Fruit fly (Drosophila melanogaster) whole organism, prepupa: ENCODE data around the gene CG14689.
A peak's percentile ranks its signal among the peaks of the same experiment; 100 is the strongest.

Experiments
- Blimp-1 ChIP-seq: fragments of 200-800 bp; sonication (Bioruptor generic); optimal IDR thresholded peaks from 3 replicates; lab custom pipeline; 2017; ENCODE audit warnings: missing biosample characterization, missing genetic modification characterization, mild to moderate bottlenecking, moderate library complexity, missing genetic modification reagents
- CG10669 ChIP-seq: fragments of 200-800 bp; sonication (Bioruptor generic); optimal IDR thresholded peaks from 3 replicates; lab custom pipeline; 2018; ENCODE audit warnings: missing biosample characterization, mild to moderate bottlenecking, missing genetic modification characterization, moderate library complexity
- CG11294 ChIP-seq: fragments of 200-800 bp; sonication (Bioruptor generic); IDR thresholded peaks from 2 replicates; pipeline ENCODE4 v1.3.6; 2022; ENCODE audit warnings: missing biosample characterization, missing genetic modification characterization
- CG11762 ChIP-seq: fragments of 200-800 bp; sonication (Bioruptor generic); optimal IDR thresholded peaks from 3 replicates; lab custom pipeline; 2016; ENCODE audit warnings: missing biosample characterization, missing genetic modification characterization; ENCODE audit not compliant: insufficient read depth
- CG11902 ChIP-seq: fragments of 200-800 bp; sonication (Bioruptor generic); optimal IDR thresholded peaks from 3 replicates; lab custom pipeline; 2016; ENCODE audit warnings: missing biosample characterization, missing genetic modification characterization
- CG15336 ChIP-seq: fragments of 200-800 bp; sonication (Bioruptor generic); IDR thresholded peaks from 2 replicates; pipeline ENCODE4 v1.3.6; 2022; ENCODE audit warnings: missing biosample characterization, missing genetic modification characterization
- CG1621 ChIP-seq: fragments of 200-800 bp; sonication (Bioruptor generic); optimal IDR thresholded peaks from 3 replicates; lab custom pipeline; 2018; ENCODE audit warnings: missing biosample characterization, mild to moderate bottlenecking, missing genetic modification characterization
- CG16779 ChIP-seq: fragments of 200-800 bp; sonication (Bioruptor generic); optimal IDR thresholded peaks from 3 replicates; lab custom pipeline; 2017; ENCODE audit warnings: missing biosample characterization, mild to moderate bottlenecking, missing genetic modification characterization
- CG3032 ChIP-seq: fragments of 200-800 bp; optimal IDR thresholded peaks from 2 replicates; lab custom pipeline; 2019; ENCODE audit warnings: missing biosample characterization, mild to moderate bottlenecking, missing genetic modification characterization, moderate library complexity
- CG31627 ChIP-seq: fragments of 200-800 bp; sonication (Bioruptor generic); optimal IDR thresholded peaks from 3 replicates; lab custom pipeline; 2016; ENCODE audit warnings: missing biosample characterization, missing genetic modification characterization
- CG32006 ChIP-seq: fragments of 200-800 bp; sonication (Bioruptor generic); optimal IDR thresholded peaks from 3 replicates; lab custom pipeline; 2017; ENCODE audit warnings: missing biosample characterization, mild to moderate bottlenecking, missing genetic modification characterization
- CG34406 ChIP-seq: fragments of 200-800 bp; sonication (Bioruptor generic); optimal IDR thresholded peaks from 3 replicates; lab custom pipeline; 2016; ENCODE audit warnings: missing biosample characterization, missing genetic modification characterization
- CG4318 ChIP-seq: fragments of 200-800 bp; sonication (Bioruptor generic); optimal IDR thresholded peaks from 3 replicates; lab custom pipeline; 2017; ENCODE audit warnings: missing biosample characterization, mild to moderate bottlenecking, missing genetic modification characterization
- CG6163 ChIP-seq: fragments of 200-800 bp; sonication (Bioruptor generic); IDR thresholded peaks from 3 replicates; pipeline ENCODE4 v1.3.6; 2022; ENCODE audit warnings: missing biosample characterization, missing genetic modification characterization
- CG6276 ChIP-seq: fragments of 200-800 bp; sonication (Bioruptor generic); optimal IDR thresholded peaks from 2 replicates; lab custom pipeline; 2017; ENCODE audit warnings: missing biosample characterization, mild to moderate bottlenecking, missing genetic modification characterization
- CG6808 ChIP-seq: fragments of 200-800 bp; sonication (Bioruptor generic); optimal IDR thresholded peaks from 3 replicates; lab custom pipeline; 2017; ENCODE audit warnings: missing biosample characterization, missing genetic modification characterization, mild to moderate bottlenecking, moderate library complexity, missing genetic modification reagents
- CG6854 ChIP-seq: fragments of 200-800 bp; sonication (Bioruptor generic); optimal IDR thresholded peaks from 2 replicates; lab custom pipeline; 2017; ENCODE audit warnings: missing biosample characterization, mild to moderate bottlenecking, missing genetic modification characterization
- CG8319 ChIP-seq: fragments of 200-800 bp; sonication (Bioruptor generic); optimal IDR thresholded peaks from 3 replicates; lab custom pipeline; 2016; ENCODE audit warnings: missing biosample characterization, missing genetic modification characterization
- CG9139 ChIP-seq: fragments of 200-800 bp; sonication (Bioruptor generic); optimal IDR thresholded peaks from 3 replicates; lab custom pipeline; 2017; ENCODE audit warnings: missing biosample characterization, mild to moderate bottlenecking, missing genetic modification characterization
- Eip75B ChIP-seq: fragments of 200-800 bp; sonication (Bioruptor generic); optimal IDR thresholded peaks from 3 replicates; lab custom pipeline; 2016; ENCODE audit warnings: missing biosample characterization, missing genetic modification characterization
- Eip78C ChIP-seq: fragments of 200-800 bp; sonication (Bioruptor generic); peaks from one replicate; lab custom pipeline; 2016; ENCODE audit warnings: missing biosample characterization, missing genetic modification characterization
- Eip93F ChIP-seq: fragments of 200-800 bp; sonication (Bioruptor generic); optimal IDR thresholded peaks from 2 replicates; lab custom pipeline; 2016; ENCODE audit warnings: missing biosample characterization, mild to moderate bottlenecking, missing genetic modification characterization
- Ets21C ChIP-seq: fragments of 200-800 bp; sonication (Bioruptor generic); optimal IDR thresholded peaks from 3 replicates; lab custom pipeline; 2016; ENCODE audit warnings: missing biosample characterization, missing genetic modification characterization
- Hr38 ChIP-seq: sonication (Bioruptor generic); optimal IDR thresholded peaks from 2 replicates; lab custom pipeline; 2016; ENCODE audit warnings: missing biosample characterization, missing genetic modification characterization
- Hr4 ChIP-seq: fragments of 200-800 bp; sonication (Bioruptor generic); optimal IDR thresholded peaks from 3 replicates; lab custom pipeline; 2016; ENCODE audit warnings: missing biosample characterization, missing genetic modification characterization
- Lpt ChIP-seq: fragments of 200-800 bp; sonication (Bioruptor generic); optimal IDR thresholded peaks from 3 replicates; lab custom pipeline; 2016; ENCODE audit warnings: missing biosample characterization, missing genetic modification characterization
- Met ChIP-seq: fragments of 200-800 bp; sonication (Bioruptor generic); optimal IDR thresholded peaks from 3 replicates; lab custom pipeline; 2016; ENCODE audit warnings: missing biosample characterization, missing genetic modification characterization
- OdsH ChIP-seq: fragments of 200-800 bp; sonication (Bioruptor generic); optimal IDR thresholded peaks from 3 replicates; lab custom pipeline; 2016; ENCODE audit warnings: missing biosample characterization, missing genetic modification characterization
- Smox ChIP-seq: fragments of 200-800 bp; sonication (Bioruptor generic); optimal IDR thresholded peaks from 3 replicates; lab custom pipeline; 2016; ENCODE audit warnings: missing biosample characterization, missing genetic modification characterization
- Sox102F ChIP-seq: fragments of 200-800 bp; sonication (Bioruptor generic); optimal IDR thresholded peaks from 2 replicates; lab custom pipeline; 2016; ENCODE audit warnings: missing biosample characterization, mild to moderate bottlenecking, missing genetic modification characterization
- Sox14 ChIP-seq: fragments of 200-800 bp; sonication (Bioruptor generic); optimal IDR thresholded peaks from 3 replicates; lab custom pipeline; 2016; ENCODE audit warnings: missing biosample characterization, missing genetic modification characterization
- Sox15 ChIP-seq: fragments of 200-800 bp; sonication (Bioruptor generic); optimal IDR thresholded peaks from 3 replicates; lab custom pipeline; 2016; ENCODE audit warnings: missing biosample characterization, missing genetic modification characterization
- achi ChIP-seq: fragments of 200-800 bp; sonication (Bioruptor generic); optimal IDR thresholded peaks from 3 replicates; lab custom pipeline; 2016; ENCODE audit warnings: missing biosample characterization, missing genetic modification characterization
- acj6 ChIP-seq: fragments of 200-800 bp; sonication (Bioruptor generic); optimal IDR thresholded peaks from 3 replicates; lab custom pipeline; 2016; ENCODE audit warnings: missing biosample characterization, missing genetic modification characterization
- dac ChIP-seq: fragments of 200-800 bp; sonication (Bioruptor generic); optimal IDR thresholded peaks from 2 replicates; lab custom pipeline; 2017; ENCODE audit warnings: missing biosample characterization, mild to moderate bottlenecking, missing genetic modification characterization
- eg ChIP-seq: fragments of 200-800 bp; sonication (Bioruptor generic); IDR thresholded peaks from 3 replicates; pipeline ENCODE4 v1.3.6; 2022; ENCODE audit warnings: missing biosample characterization, missing genetic modification characterization
- esn ChIP-seq: fragments of 200-800 bp; sonication (Bioruptor generic); optimal IDR thresholded peaks from 2 replicates; lab custom pipeline; 2016; ENCODE audit warnings: missing biosample characterization, mild to moderate bottlenecking, missing genetic modification characterization, moderate library complexity
- fd59A ChIP-seq: fragments of 200-800 bp; sonication (Bioruptor generic); optimal IDR thresholded peaks from 2 replicates; lab custom pipeline; 2017; ENCODE audit warnings: missing biosample characterization, mild to moderate bottlenecking, missing genetic modification characterization, missing genetic modification reagents
- fd85E ChIP-seq: fragments of 200-800 bp; sonication (Bioruptor generic); optimal IDR thresholded peaks from 3 replicates; lab custom pipeline; 2016; ENCODE audit warnings: missing biosample characterization, missing genetic modification characterization
- fkh ChIP-seq: fragments of 200-800 bp; sonication (Bioruptor generic); optimal IDR thresholded peaks from 3 replicates; lab custom pipeline; 2017; ENCODE audit warnings: missing biosample characterization, mild to moderate bottlenecking, missing genetic modification characterization, moderate library complexity
- net ChIP-seq: fragments of 200-800 bp; sonication (Bioruptor generic); optimal IDR thresholded peaks from 3 replicates; lab custom pipeline; 2016; ENCODE audit warnings: missing biosample characterization, missing genetic modification characterization
- pdm3 ChIP-seq: fragments of 200-800 bp; sonication (Bioruptor generic); optimal IDR thresholded peaks from 3 replicates; lab custom pipeline; 2016; ENCODE audit warnings: missing biosample characterization, missing genetic modification characterization
- salr ChIP-seq, 2 experiments: fragments of 200-800 bp; sonication (Bioruptor generic); optimal IDR thresholded peaks; 3 replicates each; lab custom pipeline; 2016 to 2018; ENCODE audit warnings: missing biosample characterization in 2 of 2, missing genetic modification characterization in 2 of 2, mild to moderate bottlenecking in 1 of 2
- spab ChIP-seq: fragments of 200-800 bp; sonication (Bioruptor generic); optimal IDR thresholded peaks from 2 replicates; lab custom pipeline; 2017; ENCODE audit warnings: missing biosample characterization, mild to moderate bottlenecking, missing genetic modification characterization, missing genetic modification reagents
- ss ChIP-seq, 2 experiments: fragments of 200-800 bp; sonication (Bioruptor generic); optimal IDR thresholded peaks; 2 replicates in 1 of 2; 3 replicates in 1 of 2; lab custom pipeline; 2017 to 2018; ENCODE audit warnings: mild to moderate bottlenecking in 2 of 2, missing biosample characterization in 2 of 2, missing genetic modification characterization in 2 of 2, moderate library complexity in 1 of 2
- svp ChIP-seq: fragments of 200-800 bp; sonication (Bioruptor generic); peaks from one replicate; lab custom pipeline; 2016; ENCODE audit warnings: missing biosample characterization, missing genetic modification characterization
- topi ChIP-seq: fragments of 200-800 bp; sonication (Bioruptor generic); optimal IDR thresholded peaks from 3 replicates; lab custom pipeline; 2016; ENCODE audit warnings: missing biosample characterization, missing genetic modification characterization
- vri ChIP-seq: fragments of 200-800 bp; sonication (Bioruptor generic); optimal IDR thresholded peaks from 3 replicates; lab custom pipeline; 2016; ENCODE audit warnings: missing biosample characterization, mild to moderate bottlenecking, missing genetic modification characterization

The CG14689 gene

dm6 chr3R:10664942-10665341 lies 46.1 kb downstream of the CG14689 start (continued):
- TF ChIP-seq CG34406 (peak; percentile 34), svp (GFP tag; lab: Kevin White, UChicago) (no peak), Sox15 (GFP tag; lab: Kevin White, UChicago) (no peak), CG11294 (GFP tag; lab: Robert Waterston, UW) (peak; percentile 44; the same call in 1 of the 2 replicates), CG6163 (GFP tag; lab: Robert Waterston, UW) (peak; percentile 84), OdsH (GFP tag; lab: Kevin White, UChicago) (peak; percentile 43), CG32006 (GFP tag; lab: Kevin White, UChicago) (peak; percentile 45), CG9139 (GFP tag; lab: Kevin White, UChicago) (peak; percentile 47), Hr4 (GFP tag; lab: Kevin White, UChicago) (peak; percentile 42), fd85E (GFP tag; lab: Kevin White, UChicago) (no peak)

- TF ChIP-seq topi (peak; percentile 54), Eip75B (GFP tag; lab: Kevin White, UChicago) (peak; percentile 59), Sox102F (GFP tag; lab: Kevin White, UChicago) (peak; percentile 28), CG4318 (GFP tag; lab: Kevin White, UChicago) (no peak), CG9139 (GFP tag; lab: Kevin White, UChicago) (no peak), pdm3 (GFP tag; lab: Kevin White, UChicago) (peak; percentile 43), Eip93F (GFP tag; lab: Kevin White, UChicago) (no peak), achi (GFP tag; lab: Kevin White, UChicago) (peak; percentile 59), CG10669 (GFP tag; lab: Kevin White, UChicago) (peak; percentile 71), CG8319 (GFP tag; lab: Kevin White, UChicago) (peak; percentile 15), fkh (GFP tag; lab: Kevin White, UChicago) (no peak), esn (peak; percentile 70), salr (GFP tag; optimal IDR thresholded peaks at IDR 0.05; lab: Kevin White, UChicago) (peak in 1 of 2 experiments; percentile 29), fd85E (GFP tag; lab: Kevin White, UChicago) (no peak), eg (GFP tag; lab: Robert Waterston, UW) (no peak), Eip78C (GFP tag; lab: Kevin White, UChicago) (peak; percentile 86), CG16779 (tag; lab: Kevin White, UChicago) (no peak), CG11902 (peak; percentile 47), Smox (GFP tag; lab: Kevin White, UChicago) (peak; percentile 56), CG15336 (GFP tag; lab: Robert Waterston, UW) (no peak), CG34406 (peak; percentile 61), dac (GFP tag; lab: Kevin White, UChicago) (no peak), Blimp-1 (GFP tag; lab: Kevin White, UChicago) (peak; percentile 22), Hr38 (no peak), acj6 (GFP tag; lab: Kevin White, UChicago) (peak; percentile 67), Ets21C (GFP tag; lab: Kevin White, UChicago) (peak; percentile 13), CG1621 (tag; lab: Kevin White, UChicago) (peak; percentile 62), CG6808 (peak; percentile 81), Sox14 (GFP tag; lab: Kevin White, UChicago) (peak; percentile 35), ss (GFP tag; optimal IDR thresholded peaks at IDR 0.05; lab: Kevin White, UChicago) (peak; percentile 33 to 72), fd59A (GFP tag; lab: Kevin White, UChicago) (peak; percentile 60), CG6854 (GFP tag; lab: Kevin White, UChicago) (no peak), CG11294 (GFP tag; lab: Robert Waterston, UW) (no peak), net (GFP tag; lab: Kevin White, UChicago) (peak; percentile 27), CG31627 (GFP tag; lab: Kevin White, UChicago) (peak; percentile 39), CG6276 (GFP tag; lab: Kevin White, UChicago) (no peak), CG11762 (GFP tag; lab: Kevin White, UChicago) (peak; percentile 24), svp (GFP tag; lab: Kevin White, UChicago) (peak; percentile 78), Lpt (GFP tag; lab: Kevin White, UChicago) (peak; percentile 14), spab (GFP tag; lab: Kevin White, UChicago) (peak; percentile 72), vri (peak; percentile 38), Met (peak; percentile 73), Hr4 (GFP tag; lab: Kevin White, UChicago) (no peak), CG3032 (tag; lab: Kevin White, UChicago) (peak; percentile 79), OdsH (GFP tag; lab: Kevin White, UChicago) (peak; percentile 64), CG32006 (GFP tag; lab: Kevin White, UChicago) (peak; percentile 41)
These were observed 50.0 kb downstream of the CG14689 start for dm6 chr3R:10661098-10661497.
